Worm (Caenorhabditis elegans) whole organism, late embryonic: ENCODE results near the gene jmjd-1.1.

Experiments used
- dmd-4 ChIP-seq: sonication (generic microtip); optimal IDR thresholded peaks from 2 replicates; lab custom pipeline; 2016; ENCODE audit warnings: borderline replicate concordance, missing genetic modification characterization, missing compliant biosample characterization
- madf-2 ChIP-seq: sonication (generic microtip); optimal IDR thresholded peaks from 2 replicates; lab custom pipeline; 2017; ENCODE audit warnings: missing genetic modification characterization, missing compliant biosample characterization
- nfya-1 ChIP-seq: sonication (generic microtip); optimal IDR thresholded peaks from 2 replicates; lab custom pipeline; 2017; ENCODE audit warnings: missing genetic modification characterization, mild to moderate bottlenecking, missing compliant biosample characterization, antibody characterized with exemption, moderate library complexity
- nhr-11 ChIP-seq: fragments of 150-350 bp; optimal IDR thresholded peaks from 2 replicates; lab custom pipeline; 2014; ENCODE audit warnings: missing biosample characterization, missing genetic modification characterization
- pqm-1 ChIP-seq: sonication (generic microtip); optimal IDR thresholded peaks from 2 replicates; lab custom pipeline; 2016; ENCODE audit warnings: missing genetic modification characterization, missing compliant biosample characterization

ce11 chrII:11782493-11782892 lies 23.9 kb upstream of the jmjd-1.1 start, which contains the start of gene F43G6.16:
- no peak for TF ChIP-seq nhr-11 (tag; lab: Kevin White, UChicago)
- TF ChIP-seq madf-2, result no peak
- no peak for TF ChIP-seq nfya-1 (tag; lab: Kevin White, UChicago)
- TF ChIP-seq dmd-4 (tag; lab: Kevin White, UChicago), result no peak
- TF ChIP-seq pqm-1 (tag; lab: Kevin White, UChicago), result no peak
